Worm (Caenorhabditis elegans) whole organism, early embryonic: ENCODE data around the gene pes-10.

Experiments used
- F13C5.2 ChIP-seq: sonication (generic microtip); optimal IDR thresholded peaks from 2 replicates; lab custom pipeline; 2017; ENCODE audit warnings: mild to moderate bottlenecking, missing genetic modification characterization, inconsistent platforms, missing compliant biosample characterization
- aly-1 ChIP-seq: sonication (generic microtip); optimal IDR thresholded peaks from 2 replicates; lab custom pipeline; 2016; ENCODE audit warnings: missing genetic modification characterization, missing compliant biosample characterization
- ama-1 ChIP-seq: fragments of 150-350 bp; optimal IDR thresholded peaks from 2 replicates; lab custom pipeline; 2014
- ceh-13 ChIP-seq: fragments of 200-800 bp; sonication (Bioruptor generic); optimal IDR thresholded peaks from 2 replicates; lab custom pipeline; 2018; ENCODE audit warnings: mild to moderate bottlenecking, missing genetic modification characterization, missing compliant biosample characterization
- ets-7 ChIP-seq: sonication (generic microtip); optimal IDR thresholded peaks from 2 replicates; lab custom pipeline; 2016; ENCODE audit warnings: missing genotype, missing genetic modification characterization, missing compliant biosample characterization
- hmg-4 ChIP-seq: fragments of 200-800 bp; sonication (Bioruptor generic); optimal IDR thresholded peaks from 2 replicates; lab custom pipeline; 2018; ENCODE audit warnings: mild to moderate bottlenecking, missing genetic modification characterization, missing compliant biosample characterization
- pes-1 ChIP-seq: fragments of 200-800 bp; sonication (Bioruptor generic); IDR thresholded peaks from 2 replicates; pipeline ENCODE4 v1.3.6; 2022; ENCODE audit warnings: missing genetic modification reagents, missing genetic modification characterization, missing compliant biosample characterization
- sea-1 ChIP-seq: fragments of 200-800 bp; sonication (Bioruptor generic); conservative IDR thresholded peaks from 2 replicates; pipeline ENCODE4 v1.3.6; 2022; ENCODE audit warnings: missing genetic modification characterization, missing compliant biosample characterization
- tbx-11 ChIP-seq: fragments of 200-800 bp; sonication (Bioruptor generic); IDR thresholded peaks from 2 replicates; pipeline ENCODE4 v1.3.6; 2022; ENCODE audit warnings: missing genetic modification characterization, missing compliant biosample characterization
- tra-4 ChIP-seq: sonication (generic microtip); optimal IDR thresholded peaks from 2 replicates; lab custom pipeline; 2017; ENCODE audit warnings: missing genetic modification characterization, missing compliant biosample characterization

DNA sequence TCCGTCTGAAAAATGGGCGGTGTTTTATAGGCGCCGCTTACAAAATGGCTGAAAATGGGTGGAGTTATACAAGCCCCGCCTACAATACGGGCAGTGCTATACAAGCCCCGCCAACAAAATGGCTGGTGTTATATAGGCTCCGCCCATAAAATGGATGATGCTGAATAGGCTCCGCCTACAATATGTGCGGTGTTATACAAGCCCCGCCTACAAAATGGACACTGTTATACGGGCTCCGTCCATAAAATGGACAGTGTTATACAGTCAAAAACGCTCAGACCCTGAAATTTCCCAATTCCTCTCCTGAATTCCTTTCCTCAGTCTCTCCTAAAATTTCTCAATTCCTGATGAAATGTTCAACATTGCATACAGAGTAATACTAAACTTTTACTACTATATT, 18.4 kb upstream of the pes-10 start:
- TF ChIP-seq aly-1 (tag; lab: Kevin White, UChicago) (no peak), F13C5.2 (tag; lab: Kevin White, UChicago) (no peak), ama-1 (no peak), tbx-11 (GFP tag; lab: Robert Waterston, UW) (no peak), ceh-13 (no peak), sea-1 (no peak), hmg-4 (GFP tag; lab: Kevin White, UChicago) (no peak), ets-7 (tag; lab: Kevin White, UChicago) (no peak), pes-1 (no peak), tra-4 (tag; lab: Kevin White, UChicago) (no peak)
